Fruit fly (Drosophila melanogaster): ENCODE measurements around the gene CG13933.
A peak's percentile ranks its signal among the peaks of the same experiment; 100 is the strongest.

dm6 chr3L:1735603-1736002, 39.3 kb downstream of the CG13933 start, which contains the start of gene Oseg4:
- TF ChIP-seq Dp (GFP tag; optimal IDR thresholded peaks at IDR 0.05) (peak; percentile 64), hbn (GFP tag; IDR thresholded peaks at IDR 0.05; ENCODE audit: partially characterized antibody) (no peak), tup (GFP tag; optimal IDR thresholded peaks at IDR 0.05) (no peak), gcm2 (GFP tag; optimal IDR thresholded peaks at IDR 0.05) (no peak), Dfd (GFP tag; optimal IDR thresholded peaks at IDR 0.05) (no peak), Hr39 (optimal IDR thresholded peaks at IDR 0.05) (no peak), Hand (GFP tag; optimal IDR thresholded peaks at IDR 0.05) (no peak), Sox102F (GFP tag; optimal IDR thresholded peaks at IDR 0.05) (no peak), Atf3 (GFP tag; optimal IDR thresholded peaks at IDR 0.05) (no peak), CG7372 (GFP tag; IDR thresholded peaks at IDR 0.05) (no peak), dan (GFP tag; IDR thresholded peaks at IDR 0.05) (no peak), sug (tag; optimal IDR thresholded peaks at IDR 0.05) (no peak), zfh1 (GFP tag; IDR thresholded peaks at IDR 0.05) (no peak)
